Worm (Caenorhabditis elegans) whole organism, L1 larva: ENCODE data around the gene C17A2.4.

ENCODE experiments used
- C16A3.4 ChIP-seq: fragments of 150-350 bp; optimal IDR thresholded peaks from 2 replicates; lab custom pipeline; 2014; ENCODE audit warnings: missing biosample characterization, missing genetic modification characterization
- alr-1 ChIP-seq: fragments of 200-800 bp; sonication (Bioruptor generic); optimal IDR thresholded peaks from 2 replicates; lab custom pipeline; 2018; ENCODE audit warnings: borderline replicate concordance, mild to moderate bottlenecking, missing genetic modification characterization, missing compliant biosample characterization
- aly-2 ChIP-seq: fragments of 150-350 bp; optimal IDR thresholded peaks from 2 replicates; lab custom pipeline; 2014; ENCODE audit warnings: missing biosample characterization, missing genetic modification characterization
- blmp-1 ChIP-seq: fragments of 150-350 bp; optimal IDR thresholded peaks from 2 replicates; lab custom pipeline; 2014; ENCODE audit warnings: missing biosample characterization, missing genetic modification characterization
- ceh-82 ChIP-seq, 3 experiments: fragments of 150-350 bp in 1 of 3; sonication (generic microtip) in 2 of 3; optimal IDR thresholded peaks; 2 replicates each; lab custom pipeline; 2014 to 2017; ENCODE audit warnings: missing biosample characterization in 3 of 3, missing genetic modification characterization in 3 of 3
- ceh-88 ChIP-seq: fragments of 200-800 bp; sonication (Bioruptor generic); IDR thresholded peaks from 2 replicates; pipeline ENCODE4 v1.3.6; 2022; ENCODE audit warnings: missing genetic modification characterization, missing compliant biosample characterization
- ceh-90 ChIP-seq: sonication (generic microtip); optimal IDR thresholded peaks from 2 replicates; lab custom pipeline; 2016; ENCODE audit warnings: missing genetic modification characterization, missing compliant biosample characterization
- dpl-1 ChIP-seq, 3 experiments: fragments of 150-350 bp in 2 of 3; sonication (generic microtip) in 1 of 3; optimal IDR thresholded peaks; 2 replicates each; lab custom pipeline; 2014 to 2017; ENCODE audit warnings: missing biosample characterization in 3 of 3, missing genetic modification characterization in 3 of 3, missing genetic modification reagents in 3 of 3
- efl-1 ChIP-seq, 4 experiments: fragments of 150-350 bp; optimal IDR thresholded peaks in 3 of 4; peaks in 1 of 4; 1 replicate in 1 of 4; 2 replicates in 3 of 4; lab custom pipeline; 2014; ENCODE audit warnings: missing biosample characterization in 2 of 4, missing genetic modification characterization in 2 of 4, missing genetic modification reagents in 2 of 4
- efl-3 ChIP-seq: fragments of 200-800 bp; sonication (Bioruptor generic); optimal IDR thresholded peaks from 2 replicates; lab custom pipeline; 2018; ENCODE audit warnings: mild to moderate bottlenecking, missing genetic modification characterization, missing compliant biosample characterization
- ets-5 ChIP-seq: fragments of 200-800 bp; sonication (Bioruptor generic); IDR thresholded peaks from 2 replicates; pipeline ENCODE4 v1.3.6; 2022; ENCODE audit warnings: missing genetic modification characterization, missing compliant biosample characterization
- fkh-8 ChIP-seq: sonication (generic microtip); optimal IDR thresholded peaks from 2 replicates; lab custom pipeline; 2016; ENCODE audit warnings: mild to moderate bottlenecking, missing genetic modification characterization, missing compliant biosample characterization
- fos-1 ChIP-seq: fragments of 150-350 bp; optimal IDR thresholded peaks from 2 replicates; lab custom pipeline; 2014; ENCODE audit warnings: missing biosample characterization, missing genetic modification characterization
- grh-1 ChIP-seq: fragments of 200-800 bp; sonication (Bioruptor generic); IDR thresholded peaks from 2 replicates; pipeline ENCODE4 v1.3.6; 2022; ENCODE audit warnings: missing genetic modification reagents, missing genetic modification characterization, missing compliant biosample characterization
- hlh-17 ChIP-seq: fragments of 200-800 bp; sonication (Bioruptor generic); optimal IDR thresholded peaks from 2 replicates; lab custom pipeline; 2018; ENCODE audit warnings: missing genetic modification characterization, mild to moderate bottlenecking, missing compliant biosample characterization, moderate library complexity, borderline replicate concordance
- jun-1 ChIP-seq: fragments of 150-350 bp; optimal IDR thresholded peaks from 2 replicates; lab custom pipeline; 2014; ENCODE audit warnings: missing biosample characterization, missing genetic modification reagents, missing genetic modification characterization
- lin-13 ChIP-seq: fragments of 150-350 bp; optimal IDR thresholded peaks from 2 replicates; lab custom pipeline; 2014; ENCODE audit warnings: missing biosample characterization, missing genetic modification reagents, missing genetic modification characterization
- lin-14 ChIP-seq: fragments of 200-800 bp; sonication (Bioruptor generic); optimal IDR thresholded peaks from 2 replicates; lab custom pipeline; 2018; ENCODE audit warnings: mild to moderate bottlenecking, missing genetic modification characterization, moderate library complexity, missing compliant biosample characterization
- lin-15B ChIP-seq: fragments of 150-350 bp; sonication (generic microtip); optimal IDR thresholded peaks from 3 replicates; lab custom pipeline; 2014; ENCODE audit warnings: missing biosample characterization, missing genetic modification characterization
- lin-35 ChIP-seq, 2 experiments: fragments of 150-350 bp; optimal IDR thresholded peaks; 2 replicates each; lab custom pipeline; 2014; ENCODE audit warnings: missing biosample characterization in 2 of 2, missing genetic modification characterization in 2 of 2, missing genetic modification reagents in 2 of 2
- lin-39 ChIP-seq: fragments of 150-350 bp; optimal IDR thresholded peaks from 2 replicates; lab custom pipeline; 2014; ENCODE audit warnings: missing biosample characterization, missing genetic modification reagents, missing genetic modification characterization
- lir-3 ChIP-seq: sonication (generic microtip); optimal IDR thresholded peaks from 2 replicates; lab custom pipeline; 2016; ENCODE audit warnings: mild to moderate bottlenecking, missing genetic modification characterization, moderate library complexity, missing compliant biosample characterization; ENCODE audit not compliant: poor library complexity
- mab-9 ChIP-seq: fragments of 200-800 bp; sonication (Bioruptor generic); IDR thresholded peaks from 2 replicates; pipeline ENCODE4 v1.3.6; 2022; ENCODE audit warnings: missing genetic modification reagents, missing genetic modification characterization, missing compliant biosample characterization
- mdl-1 ChIP-seq, 2 experiments: fragments of 150-350 bp; optimal IDR thresholded peaks; 2 replicates each; lab custom pipeline; 2014 to 2017; ENCODE audit warnings: missing biosample characterization in 2 of 2, missing genetic modification characterization in 2 of 2, inconsistent platforms in 1 of 2
- mep-1 ChIP-seq: fragments of 150-350 bp; optimal IDR thresholded peaks from 2 replicates; lab custom pipeline; 2014; ENCODE audit warnings: missing biosample characterization, missing genetic modification characterization
- nhr-11 ChIP-seq: fragments of 150-350 bp; optimal IDR thresholded peaks from 2 replicates; lab custom pipeline; 2014; ENCODE audit warnings: missing biosample characterization, missing genetic modification characterization
- nhr-19 ChIP-seq: fragments of 200-800 bp; sonication (Bioruptor generic); conservative IDR thresholded peaks from 2 replicates; pipeline ENCODE4 v1.3.6; 2022; ENCODE audit warnings: missing genetic modification characterization, missing compliant biosample characterization
- nhr-20 ChIP-seq: sonication (generic microtip); optimal IDR thresholded peaks from 2 replicates; lab custom pipeline; 2016; ENCODE audit warnings: mild to moderate bottlenecking, missing genetic modification characterization, missing compliant biosample characterization
- nhr-237 ChIP-seq: fragments of 150-350 bp; optimal IDR thresholded peaks from 2 replicates; lab custom pipeline; 2014; ENCODE audit warnings: missing biosample characterization, missing genetic modification characterization
- nhr-47 ChIP-seq: sonication (generic microtip); optimal IDR thresholded peaks from 2 replicates; lab custom pipeline; 2016; ENCODE audit warnings: mild to moderate bottlenecking, missing genetic modification characterization, moderate library complexity, missing compliant biosample characterization
- nhr-71 ChIP-seq: sonication (generic microtip); optimal IDR thresholded peaks from 2 replicates; lab custom pipeline; 2016; ENCODE audit warnings: mild to moderate bottlenecking, missing genetic modification characterization, moderate library complexity, missing compliant biosample characterization
- nhr-85 ChIP-seq: sonication (generic microtip); peaks from one replicate; lab custom pipeline; 2016; ENCODE audit warnings: missing genetic modification characterization, inconsistent platforms, missing compliant biosample characterization
- nhr-90 ChIP-seq: sonication (generic microtip); optimal IDR thresholded peaks from 2 replicates; lab custom pipeline; 2016; ENCODE audit warnings: mild to moderate bottlenecking, missing genetic modification characterization, missing compliant biosample characterization; ENCODE audit not compliant: poor library complexity
- pax-3 ChIP-seq: fragments of 200-800 bp; sonication (Bioruptor generic); optimal IDR thresholded peaks from 2 replicates; lab custom pipeline; 2018; ENCODE audit warnings: mild to moderate bottlenecking, missing genetic modification characterization, moderate library complexity, missing compliant biosample characterization
- pqm-1 ChIP-seq: sonication (generic microtip); optimal IDR thresholded peaks from 3 replicates; lab custom pipeline; 2017; ENCODE audit warnings: missing biosample characterization, missing genetic modification characterization
- skn-1 ChIP-seq: fragments of 150-350 bp; optimal IDR thresholded peaks from 2 replicates; lab custom pipeline; 2014; ENCODE audit warnings: missing biosample characterization, missing genetic modification characterization
- sox-4 ChIP-seq: sonication (generic microtip); optimal IDR thresholded peaks from 2 replicates; lab custom pipeline; 2016; ENCODE audit warnings: missing genetic modification characterization, missing compliant biosample characterization
- swsn-7 ChIP-seq: sonication (generic microtip); optimal IDR thresholded peaks from 2 replicates; lab custom pipeline; 2016; ENCODE audit warnings: missing genetic modification characterization, missing compliant biosample characterization
- unc-130 ChIP-seq: fragments of 150-350 bp; optimal IDR thresholded peaks from 2 replicates; lab custom pipeline; 2017; ENCODE audit warnings: missing biosample characterization, missing genetic modification characterization, inconsistent platforms
- unc-30 ChIP-seq: sonication (generic microtip); optimal IDR thresholded peaks from 2 replicates; lab custom pipeline; 2017; ENCODE audit warnings: missing biosample characterization, missing genetic modification characterization
- unc-98 ChIP-seq: fragments of 200-800 bp; sonication (Bioruptor generic); IDR thresholded peaks from 2 replicates; pipeline ENCODE4 v1.3.6; 2022; ENCODE audit warnings: missing genetic modification characterization, missing compliant biosample characterization
- xbp-1 ChIP-seq: sonication (generic microtip); optimal IDR thresholded peaks from 2 replicates; lab custom pipeline; 2016; ENCODE audit warnings: missing genetic modification characterization, missing compliant biosample characterization
- zag-1 ChIP-seq: fragments of 150-350 bp; optimal IDR thresholded peaks from 2 replicates; lab custom pipeline; 2014; ENCODE audit warnings: missing biosample characterization, missing genetic modification characterization
- zip-4 ChIP-seq: fragments of 200-800 bp; sonication (Bioruptor generic); optimal IDR thresholded peaks from 2 replicates; lab custom pipeline; 2018; ENCODE audit warnings: mild to moderate bottlenecking, missing genetic modification characterization, moderate library complexity, missing compliant biosample characterization

The C17A2.4 gene

DNA sequence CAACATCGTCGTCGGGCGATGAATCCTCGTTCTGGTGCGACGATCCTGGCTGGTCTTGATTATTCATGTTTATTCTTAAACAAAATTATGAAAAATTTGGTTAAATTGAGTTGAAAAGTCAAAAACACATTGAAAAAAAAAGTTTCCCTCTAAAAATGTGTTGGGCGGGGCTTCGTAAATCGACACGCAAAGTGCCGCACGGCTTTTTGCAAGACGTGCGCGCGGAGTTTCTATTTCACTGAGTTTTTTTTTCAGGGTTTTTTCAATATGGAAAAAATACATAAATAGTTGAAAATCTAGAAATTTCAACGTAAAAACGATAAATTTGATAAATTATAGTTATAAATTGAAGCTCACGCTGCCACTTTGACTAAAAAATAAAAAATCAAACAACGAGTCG, 31.6 kb upstream of the C17A2.4 start, which contains the start of gene F54D10.5 (continued):
- TF ChIP-seq nhr-11 (tag; lab: Kevin White, UChicago) (peak; percentile 56), swsn-7 (tag; lab: Kevin White, UChicago) (peak; percentile 82), mdl-1 (tag; optimal IDR thresholded peaks at IDR 0.05; lab: Kevin White, UChicago) (peak in 1 of 2 experiments; percentile 66), unc-30 (no peak), nhr-237 (tag; lab: Kevin White, UChicago) (peak; percentile 10), ceh-88 (GFP tag; lab: Robert Waterston, UW) (peak; percentile 24; the same call in 1 of the 2 replicates), fos-1 (tag; lab: Kevin White, UChicago) (peak; percentile 47), jun-1 (tag; lab: Kevin White, UChicago) (peak; percentile 37), grh-1 (GFP tag; lab: Robert Waterston, UW) (peak; percentile 77), pqm-1 (tag; lab: Kevin White, UChicago) (no peak), lin-13 (GFP tag; lab: Kevin White, UChicago) (peak; percentile 55), blmp-1 (tag; lab: Kevin White, UChicago) (no peak), C16A3.4 (tag; lab: Kevin White, UChicago) (peak; percentile 77), pax-3 (no peak), lin-39 (tag; lab: Kevin White, UChicago) (peak; percentile 69), unc-130 (peak; percentile 81), aly-2 (tag; lab: Kevin White, UChicago) (no peak), nhr-90 (tag; lab: Kevin White, UChicago) (peak; percentile 77), xbp-1 (tag; lab: Kevin White, UChicago) (peak; percentile 81), skn-1 (tag; lab: Kevin White, UChicago) (peak; percentile 88), ceh-82 (tag; optimal IDR thresholded peaks at IDR 0.05; lab: Kevin White, UChicago) (peak; percentile 78 to 88 (median 87)), nhr-71 (peak; percentile 87), lin-14 (GFP tag; lab: Kevin White, UChicago) (peak; percentile 77), nhr-85 (tag; lab: Kevin White, UChicago) (peak; percentile 89), ets-5 (GFP tag; lab: Robert Waterston, UW) (no peak), efl-1 (optimal IDR thresholded peaks at IDR 0.05; lab: Kevin White, UChicago) (peak; percentile 81 to 95), efl-1 (GFP tag; optimal IDR thresholded peaks at IDR 0.05 in 1 of 2; lab: Kevin White, UChicago) (peak; percentile 91 to 99), ceh-90 (tag; lab: Kevin White, UChicago) (peak; percentile 15), mep-1 (peak; percentile 71), mab-9 (GFP tag; lab: Robert Waterston, UW) (peak; percentile 41; the same call in 1 of the 2 replicates), zip-4 (GFP tag; lab: Kevin White, UChicago) (peak; percentile 13), lin-35 (GFP tag; optimal IDR thresholded peaks at IDR 0.05; lab: Kevin White, UChicago) (peak; percentile 91 to 95), lir-3 (tag; lab: Kevin White, UChicago) (no peak), zag-1 (tag; lab: Kevin White, UChicago) (no peak), nhr-19 (GFP tag; lab: Robert Waterston, UW) (peak; percentile 82), hlh-17 (GFP tag; lab: Kevin White, UChicago) (no peak), alr-1 (tag; lab: Kevin White, UChicago) (no peak), dpl-1 (GFP tag; optimal IDR thresholded peaks at IDR 0.05; lab: Kevin White, UChicago) (peak; percentile 95), fkh-8 (tag; lab: Kevin White, UChicago) (peak; percentile 47), nhr-20 (peak; percentile 79), nhr-47 (tag; lab: Kevin White, UChicago) (peak; percentile 85), efl-3 (GFP tag; lab: Kevin White, UChicago) (no peak), lin-15B (tag; lab: Kevin White, UChicago) (peak; percentile 63), sox-4 (tag; lab: Kevin White, UChicago) (no peak), unc-98 (GFP tag; lab: Robert Waterston, UW) (no peak)
